Fruit fly (Drosophila melanogaster) whole organism, embryonic: ENCODE measurements around the gene Gcna.

Source experiments
- ATbp ChIP-seq: fragments of 200-800 bp; sonication (Bioruptor generic); optimal IDR thresholded peaks from 2 replicates; lab custom pipeline; 2017; ENCODE audit warnings: missing biosample characterization, mild to moderate bottlenecking, missing genetic modification characterization, missing genetic modification reagents
- Blimp-1 ChIP-seq: fragments of 200-800 bp; sonication (Bioruptor generic); optimal IDR thresholded peaks from 3 replicates; lab custom pipeline; 2018; ENCODE audit warnings: missing biosample characterization, missing genetic modification characterization, mild to moderate bottlenecking, moderate library complexity, missing genetic modification reagents
- CG10209 ChIP-seq: fragments of 200-800 bp; sonication (Bioruptor generic); optimal IDR thresholded peaks from 3 replicates; lab custom pipeline; 2017; ENCODE audit warnings: missing biosample characterization, mild to moderate bottlenecking, missing genetic modification characterization, missing genetic modification reagents
- CG11398 ChIP-seq: fragments of 200-800 bp; sonication (Bioruptor generic); optimal IDR thresholded peaks from 2 replicates; lab custom pipeline; 2016; ENCODE audit warnings: missing biosample characterization, missing genetic modification characterization
- CG12219 ChIP-seq: fragments of 200-800 bp; sonication (Bioruptor generic); optimal IDR thresholded peaks from 3 replicates; lab custom pipeline; 2018; ENCODE audit warnings: missing biosample characterization, mild to moderate bottlenecking, missing genetic modification characterization
- CG12299 ChIP-seq: fragments of 200-800 bp; sonication (Bioruptor generic); optimal IDR thresholded peaks from 2 replicates; lab custom pipeline; 2018; ENCODE audit warnings: missing biosample characterization, mild to moderate bottlenecking, missing genetic modification characterization
- CG13287 ChIP-seq: fragments of 200-800 bp; sonication (Bioruptor generic); IDR thresholded peaks from 2 replicates; pipeline ENCODE4 v1.3.6; 2022; ENCODE audit warnings: missing biosample characterization, missing genetic modification characterization; ENCODE audit not compliant: partially characterized antibody
- CG14860 ChIP-seq: fragments of 200-800 bp; sonication (Bioruptor generic); IDR thresholded peaks from 3 replicates; pipeline ENCODE4 v1.3.6; 2022; ENCODE audit warnings: missing biosample characterization, missing genetic modification characterization; ENCODE audit not compliant: partially characterized antibody
- CG15011 ChIP-seq: fragments of 200-800 bp; sonication (Bioruptor generic); optimal IDR thresholded peaks from 3 replicates; lab custom pipeline; 2018; ENCODE audit warnings: missing biosample characterization, mild to moderate bottlenecking, missing genetic modification characterization
- CG15269 ChIP-seq: fragments of 200-800 bp; sonication (Bioruptor generic); optimal IDR thresholded peaks from 2 replicates; lab custom pipeline; 2018; ENCODE audit warnings: missing biosample characterization, mild to moderate bottlenecking, missing genetic modification characterization, moderate library complexity
- CG15514 ChIP-seq: fragments of 200-800 bp; sonication (Bioruptor generic); optimal IDR thresholded peaks from 3 replicates; lab custom pipeline; 2017; ENCODE audit warnings: missing biosample characterization, missing genetic modification characterization, mild to moderate bottlenecking, moderate library complexity, missing genetic modification reagents
- CG16815 ChIP-seq: fragments of 200-800 bp; sonication (Bioruptor generic); optimal IDR thresholded peaks from 3 replicates; lab custom pipeline; 2017; ENCODE audit warnings: missing biosample characterization, mild to moderate bottlenecking, missing genetic modification characterization
- CG18476 ChIP-seq: fragments of 200-800 bp; sonication (Bioruptor generic); optimal IDR thresholded peaks from 2 replicates; lab custom pipeline; 2016; ENCODE audit warnings: missing biosample characterization, mild to moderate bottlenecking, missing genetic modification characterization
- CG18619 ChIP-seq: fragments of 200-800 bp; sonication (Bioruptor generic); optimal IDR thresholded peaks from 3 replicates; lab custom pipeline; 2017; ENCODE audit warnings: missing biosample characterization, mild to moderate bottlenecking, missing genetic modification characterization
- CG32772 ChIP-seq: fragments of 200-800 bp; sonication (Bioruptor generic); IDR thresholded peaks from 2 replicates; pipeline ENCODE4 v1.3.6; 2022; ENCODE audit warnings: missing biosample characterization, missing genetic modification characterization
- CG3995 ChIP-seq: fragments of 200-800 bp; sonication (Bioruptor generic); optimal IDR thresholded peaks from 3 replicates; lab custom pipeline; 2016; ENCODE audit warnings: missing biosample characterization, missing genetic modification characterization
- CG8089 ChIP-seq: fragments of 200-800 bp; sonication (Bioruptor generic); optimal IDR thresholded peaks from 3 replicates; lab custom pipeline; 2016; ENCODE audit warnings: missing biosample characterization, missing genetic modification characterization
- CG8281 ChIP-seq: fragments of 200-800 bp; sonication (Bioruptor generic); optimal IDR thresholded peaks from 2 replicates; lab custom pipeline; 2018; ENCODE audit warnings: missing biosample characterization, mild to moderate bottlenecking, missing genetic modification characterization, moderate library complexity
- CG8388 ChIP-seq: fragments of 200-800 bp; sonication (Bioruptor generic); optimal IDR thresholded peaks from 2 replicates; lab custom pipeline; 2019; ENCODE audit warnings: missing biosample characterization, mild to moderate bottlenecking, missing genetic modification characterization, moderate library complexity
- CG8765 ChIP-seq: fragments of 200-800 bp; sonication (Bioruptor generic); IDR thresholded peaks from 2 replicates; pipeline ENCODE4 v1.3.6; 2022; ENCODE audit warnings: missing biosample characterization, missing genetic modification characterization
- CG8944 ChIP-seq: fragments of 200-800 bp; sonication (Bioruptor generic); optimal IDR thresholded peaks from 3 replicates; lab custom pipeline; 2016; ENCODE audit warnings: missing biosample characterization, missing genetic modification characterization
- CG9876 ChIP-seq: fragments of 200-800 bp; sonication (Bioruptor generic); optimal IDR thresholded peaks from 2 replicates; lab custom pipeline; 2016; ENCODE audit warnings: missing biosample characterization, missing genetic modification characterization
- Chrac-16 ChIP-seq: fragments of 200-800 bp; sonication (Bioruptor generic); optimal IDR thresholded peaks from 3 replicates; lab custom pipeline; 2016; ENCODE audit warnings: missing biosample characterization, missing genetic modification characterization
- Dad ChIP-seq: fragments of 200-800 bp; sonication (Bioruptor generic); optimal IDR thresholded peaks from 3 replicates; lab custom pipeline; 2016; ENCODE audit warnings: missing biosample characterization, missing genetic modification characterization
- Gsc ChIP-seq: fragments of 200-800 bp; sonication (Bioruptor generic); IDR thresholded peaks from 2 replicates; pipeline ENCODE4 v1.3.6; 2022; ENCODE audit warnings: missing biosample characterization, missing genetic modification characterization
- Hr3 ChIP-seq: fragments of 200-800 bp; sonication (Bioruptor generic); optimal IDR thresholded peaks from 3 replicates; lab custom pipeline; 2016; ENCODE audit warnings: missing biosample characterization, missing genetic modification characterization
- Hr51 ChIP-seq, 2 experiments: fragments of 200-800 bp; sonication (Bioruptor generic); optimal IDR thresholded peaks; 2 replicates in 1 of 2; 3 replicates in 1 of 2; lab custom pipeline; 2016 to 2018; ENCODE audit warnings: missing biosample characterization in 2 of 2, missing genetic modification characterization in 2 of 2, mild to moderate bottlenecking in 1 of 2, moderate library complexity in 1 of 2
- NFAT ChIP-seq: fragments of 200-800 bp; sonication (Bioruptor generic); IDR thresholded peaks from 2 replicates; pipeline ENCODE4 v1.3.6; 2022; ENCODE audit warnings: missing biosample characterization, missing genetic modification characterization
- Nf-YA ChIP-seq: fragments of 200-800 bp; sonication (Bioruptor generic); IDR thresholded peaks from 2 replicates; pipeline ENCODE4 v1.3.6; 2022; ENCODE audit warnings: missing biosample characterization, missing genetic modification characterization
- Oaz ChIP-seq: fragments of 200-800 bp; sonication (Bioruptor generic); IDR thresholded peaks from 2 replicates; pipeline ENCODE4 v1.3.6; 2022; ENCODE audit warnings: missing biosample characterization, missing genetic modification characterization
- Usf ChIP-seq: fragments of 200-800 bp; sonication (Bioruptor generic); optimal IDR thresholded peaks from 2 replicates; lab custom pipeline; 2017; ENCODE audit warnings: missing genotype, missing biosample characterization, missing genetic modification characterization
- ac ChIP-seq: fragments of 200-800 bp; sonication (Bioruptor generic); optimal IDR thresholded peaks from 3 replicates; lab custom pipeline; 2017; ENCODE audit warnings: missing biosample characterization, mild to moderate bottlenecking, missing genetic modification characterization
- ato ChIP-seq: fragments of 200-800 bp; sonication (Bioruptor generic); IDR thresholded peaks from 2 replicates; pipeline ENCODE4 v1.3.6; 2022; ENCODE audit warnings: missing biosample characterization, missing genetic modification characterization; ENCODE audit not compliant: partially characterized antibody
- bcd ChIP-seq: fragments of 200-800 bp; sonication (Bioruptor generic); optimal IDR thresholded peaks from 2 replicates; lab custom pipeline; 2017; ENCODE audit warnings: missing biosample characterization, mild to moderate bottlenecking, missing genetic modification characterization
- cad ChIP-seq: fragments of >200 bp; optimal IDR thresholded peaks from 2 replicates; lab custom pipeline; 2017; ENCODE audit warnings: missing biosample characterization, missing genetic modification characterization
- cato ChIP-seq: fragments of 200-800 bp; sonication (Bioruptor generic); optimal IDR thresholded peaks from 2 replicates; lab custom pipeline; 2016; ENCODE audit warnings: missing biosample characterization, missing genetic modification characterization, borderline replicate concordance
- chm ChIP-seq: fragments of 200-800 bp; sonication (Bioruptor generic); IDR thresholded peaks from 2 replicates; pipeline ENCODE4 v1.3.6; 2022; ENCODE audit warnings: missing biosample characterization, missing genetic modification characterization
- crol ChIP-seq: fragments of 200-800 bp; sonication (Bioruptor generic); IDR thresholded peaks from 2 replicates; pipeline ENCODE4 v1.3.6; 2022; ENCODE audit warnings: missing biosample characterization, missing genetic modification characterization
- disco-r ChIP-seq: fragments of 200-800 bp; sonication (Bioruptor generic); optimal IDR thresholded peaks from 2 replicates; lab custom pipeline; 2016; ENCODE audit warnings: missing biosample characterization, missing genetic modification characterization
- dpn ChIP-seq, 2 experiments: fragments of 200-800 bp; sonication (Bioruptor generic); optimal IDR thresholded peaks; 3 replicates each; lab custom pipeline; 2016; ENCODE audit warnings: missing biosample characterization in 2 of 2, missing genetic modification characterization in 2 of 2
- her ChIP-seq: fragments of 200-800 bp; sonication (Bioruptor generic); optimal IDR thresholded peaks from 2 replicates; lab custom pipeline; 2016; ENCODE audit warnings: missing biosample characterization, missing genetic modification characterization
- pb ChIP-seq: fragments of 200-800 bp; sonication (Bioruptor generic); optimal IDR thresholded peaks from 3 replicates; lab custom pipeline; 2016; ENCODE audit warnings: missing biosample characterization, missing genetic modification characterization
- pnt ChIP-seq: fragments of 200-800 bp; sonication (Bioruptor generic); optimal IDR thresholded peaks from 3 replicates; lab custom pipeline; 2016; ENCODE audit warnings: missing biosample characterization, missing genetic modification characterization
- prd ChIP-seq, 3 experiments: fragments of >200 bp in 2 of 3; fragments of 200-800 bp in 1 of 3; sonication (Bioruptor generic) in 1 of 3; optimal IDR thresholded peaks in 2 of 3; IDR thresholded peaks in 1 of 3; 2 replicates in 2 of 3; 3 replicates in 1 of 3; pipeline versions ENCODE4 v1.3.6 to Lab custom; 2017 to 2022; ENCODE audit warnings: missing biosample characterization in 1 of 3, missing genetic modification characterization in 1 of 3
- ro ChIP-seq: fragments of 200-800 bp; sonication (Bioruptor generic); IDR thresholded peaks from 2 replicates; pipeline ENCODE4 v1.3.6; 2022; ENCODE audit warnings: missing biosample characterization, missing genetic modification characterization
- sens-2 ChIP-seq: fragments of 200-800 bp; sonication (Bioruptor generic); IDR thresholded peaks from 2 replicates; pipeline ENCODE4 v1.3.6; 2022; ENCODE audit warnings: missing biosample characterization, missing genetic modification characterization
- so ChIP-seq: fragments of 200-800 bp; sonication (Bioruptor generic); IDR thresholded peaks from 3 replicates; pipeline ENCODE4 v1.3.6; 2022; ENCODE audit warnings: missing biosample characterization, missing genetic modification characterization
- tll ChIP-seq, 2 experiments: fragments of 200-800 bp in 1 of 2; fragments of >200 bp in 1 of 2; sonication (Bioruptor generic) in 1 of 2; optimal IDR thresholded peaks; 2 replicates each; lab custom pipeline; 2017 to 2019; ENCODE audit warnings: missing biosample characterization in 2 of 2, missing genetic modification characterization in 2 of 2, mild to moderate bottlenecking in 1 of 2, moderate library complexity in 1 of 2
- unc-4 ChIP-seq: fragments of 200-800 bp; sonication (Bioruptor generic); IDR thresholded peaks from 2 replicates; pipeline ENCODE4 v1.3.6; 2022; ENCODE audit warnings: missing biosample characterization, missing genetic modification characterization; ENCODE audit not compliant: partially characterized antibody
- zen2 ChIP-seq: fragments of 200-800 bp; sonication (Bioruptor generic); IDR thresholded peaks from 3 replicates; pipeline ENCODE4 v1.3.6; 2022; ENCODE audit warnings: missing biosample characterization, missing genetic modification characterization; ENCODE audit not compliant: partially characterized antibody

The Gcna gene

dm6 chrX:1889926-1890325 lies 24.3 kb upstream of the Gcna start, which contains the start of the genes trr and mRpL16 (continued):
- TF ChIP-seq ato (GFP tag; lab: Robert Waterston, UW), result 0 out of 2 replicates have a peak, but pooled peaks have one; percentile 45
- no peak for TF ChIP-seq Gsc
- TF ChIP-seq CG11398 (GFP tag; lab: Kevin White, UChicago), result peak; percentile 27
- peak; percentile 82 for TF ChIP-seq CG13287 (GFP tag; lab: Robert Waterston, UW)
- TF ChIP-seq CG8765 (GFP tag; lab: Robert Waterston, UW), result no peak
- no peak for TF ChIP-seq CG8089
- TF ChIP-seq ac, result no peak
- no peak for TF ChIP-seq CG15011
- no peak for TF ChIP-seq ATbp (GFP tag; lab: Kevin White, UChicago)
- TF ChIP-seq Blimp-1, result no peak
- TF ChIP-seq Dad (GFP tag; lab: Kevin White, UChicago), result peak; percentile 41
- peak in 1 of 2 experiments; percentile 13 for TF ChIP-seq Hr51 (GFP tag; optimal IDR thresholded peaks at IDR 0.05; lab: Kevin White, UChicago)
- no peak for TF ChIP-seq Nf-YA
- TF ChIP-seq bcd, result no peak
- TF ChIP-seq her, result no peak
- TF ChIP-seq CG16815 (GFP tag; lab: Kevin White, UChicago), result no peak
- peak; percentile 64 for TF ChIP-seq CG15514 (GFP tag; lab: Kevin White, UChicago)
- no peak for TF ChIP-seq CG8281 (tag; lab: Kevin White, UChicago)
- no peak for TF ChIP-seq cad
- peak; percentile 3 for TF ChIP-seq pnt
- no peak for TF ChIP-seq CG15269
- no peak for TF ChIP-seq Hr3 (GFP tag; lab: Kevin White, UChicago)
- TF ChIP-seq CG12219 (GFP tag; lab: Kevin White, UChicago), result no peak
- TF ChIP-seq CG14860 (GFP tag; lab: Robert Waterston, UW), result peak; percentile 28; the same call in 1 of the 3 replicates
- no peak for TF ChIP-seq CG3995 (GFP tag; lab: Kevin White, UChicago)
- TF ChIP-seq crol (GFP tag; lab: Robert Waterston, UW), result no peak
- no peak for TF ChIP-seq tll (GFP tag; optimal IDR thresholded peaks at IDR 0.05; lab: Kevin White, UChicago)
- TF ChIP-seq ro (GFP tag; lab: Robert Waterston, UW), result no peak
- TF ChIP-seq sens-2 (GFP tag; lab: Robert Waterston, UW), result no peak
- TF ChIP-seq CG18619 (GFP tag; lab: Kevin White, UChicago), result no peak
- no peak for TF ChIP-seq Oaz
- TF ChIP-seq so (GFP tag; lab: Robert Waterston, UW), result no peak
- TF ChIP-seq unc-4 (GFP tag; lab: Robert Waterston, UW), result peak; percentile 80
- peak; percentile 41; the same call in 1 of the 2 replicates for TF ChIP-seq CG32772 (GFP tag; lab: Robert Waterston, UW)
- no peak for TF ChIP-seq Usf
- no peak for TF ChIP-seq CG9876 (GFP tag; lab: Kevin White, UChicago)
- TF ChIP-seq NFAT, result no peak
- TF ChIP-seq chm (GFP tag; lab: Robert Waterston, UW), result no peak
- peak; percentile 39 for TF ChIP-seq CG12299
- no peak for TF ChIP-seq pb (GFP tag; lab: Kevin White, UChicago)
- peak; percentile 30; the same call in 1 of the 3 replicates for TF ChIP-seq zen2 (GFP tag; lab: Robert Waterston, UW)
- peak; percentile 26 for TF ChIP-seq CG8388 (GFP tag; lab: Kevin White, UChicago)
- TF ChIP-seq disco-r (GFP tag; lab: Kevin White, UChicago), result no peak
- peak; percentile 19 for TF ChIP-seq Chrac-16
- TF ChIP-seq prd (optimal IDR thresholded peaks at IDR 0.05; lab: Kevin White, UChicago), result no peak
- TF ChIP-seq prd (GFP tag; IDR thresholded peaks at IDR 0.05; lab: Robert Waterston, UW), result peak; percentile 58; the same call in 2 of the 3 replicates
- TF ChIP-seq CG10209 (GFP tag; lab: Kevin White, UChicago), result no peak
- TF ChIP-seq cato, result no peak
- no peak for TF ChIP-seq CG8944
- peak; percentile 33 to 39 for TF ChIP-seq dpn (GFP tag; optimal IDR thresholded peaks at IDR 0.05; lab: Kevin White, UChicago)
- no peak for TF ChIP-seq CG18476 (GFP tag; lab: Kevin White, UChicago)
